Worm (Caenorhabditis elegans): ENCODE results near the gene gskl-1.

DNA sequence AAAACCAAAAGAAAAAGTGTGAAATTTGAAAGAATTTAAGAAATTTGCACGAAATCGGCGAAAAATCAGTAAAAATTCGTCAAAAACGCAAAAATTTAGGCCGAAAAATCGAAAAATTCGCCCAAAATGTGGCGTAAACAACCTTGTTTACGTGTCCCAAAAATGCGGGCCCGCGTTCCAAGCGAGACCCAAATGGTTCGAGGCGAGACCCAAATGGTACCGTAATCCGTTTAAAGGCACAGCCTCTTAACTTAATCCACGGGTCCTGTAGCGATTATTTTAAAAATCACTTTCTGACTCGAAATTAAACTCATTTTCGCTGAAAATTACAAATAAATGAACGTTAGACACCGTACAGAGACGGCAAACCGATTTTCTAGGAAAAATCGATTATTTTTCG, 12.0 kb upstream of the gskl-1 start:
- no peak for TF ChIP-seq med-1 (GFP tag; optimal IDR thresholded peaks at IDR 0.05; ENCODE audit: insufficient read depth)
- TF ChIP-seq T22C8.4 (GFP tag; IDR thresholded peaks at IDR 0.05) = no peak
- no peak for TF ChIP-seq cog-1 (tag; optimal IDR thresholded peaks at IDR 0.05)
- TF ChIP-seq tab-1 (GFP tag; IDR thresholded peaks at IDR 0.05) = no peak
- no peak for TF ChIP-seq ref-1 (GFP tag; conservative IDR thresholded peaks at IDR 0.05)
- TF ChIP-seq flt-1 (GFP tag; IDR thresholded peaks at IDR 0.05) = no peak

Data from whole organism, midembryonic.